Fruit fly (Drosophila melanogaster): ENCODE results near the gene mRpS6.

The mRpS6 gene

DNA sequence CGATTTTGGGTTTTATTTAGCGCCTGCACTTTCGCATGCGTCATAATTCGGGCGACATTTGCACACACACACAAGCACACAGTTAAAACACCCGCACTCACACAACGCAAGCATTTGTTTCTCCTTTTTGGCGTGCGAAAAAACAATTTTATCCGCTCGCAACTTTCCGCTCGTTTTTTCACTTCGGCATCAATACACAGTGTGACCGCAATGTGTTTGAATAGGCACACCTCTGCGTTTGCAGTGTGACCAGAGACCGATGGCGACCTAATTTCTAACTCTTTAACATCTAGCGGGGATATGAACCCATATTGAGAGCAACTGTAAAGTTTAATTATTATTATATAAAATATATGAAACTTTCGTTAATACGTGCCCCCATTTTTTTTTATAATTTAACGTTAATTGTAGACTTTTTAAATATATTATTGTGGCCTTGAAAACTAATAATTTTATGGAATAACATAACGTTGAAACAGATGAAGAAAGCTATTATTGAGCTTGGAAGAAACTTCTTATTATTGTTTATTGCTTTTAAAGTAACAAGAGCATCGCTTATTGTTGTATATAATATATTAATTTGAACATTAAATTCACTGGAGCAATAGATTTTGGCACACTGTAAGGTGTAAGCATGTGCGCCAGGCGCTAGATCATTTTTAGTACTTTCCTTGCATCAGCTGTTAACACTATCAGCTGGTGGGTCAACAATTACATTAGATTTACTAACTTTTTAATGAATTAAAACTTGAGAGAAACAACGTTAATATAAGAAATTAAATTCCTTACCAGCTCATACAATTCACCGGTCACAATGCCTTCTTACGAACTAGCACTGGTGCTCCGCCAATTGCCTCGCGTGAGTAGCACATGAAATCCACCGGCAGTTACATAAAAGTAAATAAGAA lies at the start of gene mRpS6, which contains the start of gene Cip4 (continued):
- TF ChIP-seq CG1602 (GFP tag; optimal IDR thresholded peaks at IDR 0.05) (peak; percentile 83), Usf (GFP tag; optimal IDR thresholded peaks at IDR 0.05) (peak; percentile 67)

DNA sequence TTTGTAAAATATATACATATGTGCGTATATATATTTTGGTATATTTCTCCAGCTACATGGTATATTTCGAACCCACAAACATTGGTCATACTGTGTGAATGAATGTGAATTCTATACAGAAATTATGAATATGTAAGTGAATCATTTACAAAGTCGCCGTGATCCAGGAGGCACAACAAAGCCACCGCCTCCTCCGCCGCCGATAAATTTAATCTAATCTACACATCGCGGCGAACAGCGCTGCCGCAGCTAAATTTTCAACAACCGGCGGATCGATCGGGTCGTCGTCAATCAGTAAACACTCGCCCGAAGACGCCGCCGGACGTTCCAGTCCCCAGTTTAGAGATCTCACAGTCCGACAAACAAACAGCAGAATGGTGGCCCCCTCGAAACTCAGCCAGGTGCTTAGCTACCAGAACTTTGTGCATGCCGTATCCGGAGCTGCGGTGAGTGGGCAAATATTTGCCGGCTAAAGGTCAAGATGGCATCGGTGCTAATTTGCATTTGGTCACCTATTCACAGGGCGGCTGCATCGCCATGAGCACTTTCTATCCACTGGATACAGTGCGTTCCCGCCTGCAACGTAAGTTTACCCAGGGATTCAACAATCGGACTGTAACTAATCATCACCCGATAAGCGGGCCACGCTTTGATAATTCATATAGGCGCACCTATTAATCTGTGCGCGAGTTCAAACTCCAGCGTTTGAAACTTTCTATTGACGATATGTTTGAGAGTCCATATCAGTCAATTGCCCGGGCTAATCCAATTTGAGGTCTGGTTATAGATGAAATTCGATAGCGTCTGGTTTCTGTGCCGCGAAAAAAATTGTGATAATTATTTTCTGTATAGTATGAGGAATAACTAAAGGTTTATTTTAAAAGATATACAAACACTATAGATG lies 45.4 kb upstream of the mRpS6 start, which contains the start of gene PMP34:
TSS of gene PMP34 (plus strand) at position 79 of the 904 bp plus-strand sequence.
- peak; percentile 57; the same call in 1 of the 2 replicates for TF ChIP-seq GATAe (GFP tag; conservative IDR thresholded peaks at IDR 0.05)
- peak; percentile 45 for TF ChIP-seq CG34376 (GFP tag; optimal IDR thresholded peaks at IDR 0.05)
- no peak for TF ChIP-seq CG34224 (GFP tag; IDR thresholded peaks at IDR 0.05; ENCODE audit: partially characterized antibody)
- TF ChIP-seq Dbx (GFP tag; IDR thresholded peaks at IDR 0.05): 0 out of 3 replicates have a peak, but pooled peaks have one; percentile 18
- no peak for TF ChIP-seq Bteb2 (GFP tag; optimal IDR thresholded peaks at IDR 0.05)
- TF ChIP-seq pita (GFP tag; optimal IDR thresholded peaks at IDR 0.05): no peak
- TF ChIP-seq Jarid2 (GFP tag; optimal IDR thresholded peaks at IDR 0.05): peak; percentile 31
- no peak for TF ChIP-seq Nf-YB (GFP tag; optimal IDR thresholded peaks at IDR 0.05)
- no peak for TF ChIP-seq Sry-δ (GFP tag; optimal IDR thresholded peaks at IDR 0.05)
- TF ChIP-seq Fer1 (GFP tag; optimal IDR thresholded peaks at IDR 0.05): no peak
- TF ChIP-seq sd (tag; optimal IDR thresholded peaks at IDR 0.05): no peak
- TF ChIP-seq ab (GFP tag; optimal IDR thresholded peaks at IDR 0.05): no peak
- no peak for TF ChIP-seq Trl (optimal IDR thresholded peaks at IDR 0.05)
- TF ChIP-seq Trl (GFP tag; optimal IDR thresholded peaks at IDR 0.05): no peak
- TF ChIP-seq row (GFP tag; IDR thresholded peaks at IDR 0.05): no peak
- no peak for TF ChIP-seq CG15269 (tag; optimal IDR thresholded peaks at IDR 0.05)
- TF ChIP-seq CoRest (tag; optimal IDR thresholded peaks at IDR 0.05): no peak
- TF ChIP-seq zfh1 (GFP tag; IDR thresholded peaks at IDR 0.05): no peak
- TF ChIP-seq al (GFP tag; IDR thresholded peaks at IDR 0.05): no peak
- no peak for TF ChIP-seq CG18011 (GFP tag; optimal IDR thresholded peaks at IDR 0.05)
- TF ChIP-seq CG3281 (GFP tag; optimal IDR thresholded peaks at IDR 0.05): no peak
- no peak for TF ChIP-seq repo (GFP tag; optimal IDR thresholded peaks at IDR 0.05)
- TF ChIP-seq ftz-f1 (GFP tag; optimal IDR thresholded peaks at IDR 0.05): no peak
- TF ChIP-seq ATbp (GFP tag; optimal IDR thresholded peaks at IDR 0.05): no peak
- peak; percentile 89 for TF ChIP-seq Deaf1 (tag; optimal IDR thresholded peaks at IDR 0.05)
- TF ChIP-seq MBD-R2 (GFP tag; IDR thresholded peaks at IDR 0.05): peak; percentile 69
- TF ChIP-seq CG3838 (GFP tag; optimal IDR thresholded peaks at IDR 0.05): no peak
- no peak for TF ChIP-seq trh (GFP tag; optimal IDR thresholded peaks at IDR 0.05)
- no peak for TF ChIP-seq Doc2 (GFP tag; IDR thresholded peaks at IDR 0.05)
- no peak for TF ChIP-seq Antp (GFP tag; optimal IDR thresholded peaks at IDR 0.05)
- TF ChIP-seq E2f1 (GFP tag; IDR thresholded peaks at IDR 0.05): no peak
- TF ChIP-seq stwl (tag; optimal IDR thresholded peaks at IDR 0.05): peak; percentile 69
- TF ChIP-seq Taf1 (GFP tag; IDR thresholded peaks at IDR 0.05): no peak
- TF ChIP-seq CG18764 (GFP tag; optimal IDR thresholded peaks at IDR 0.05): no peak
- peak; percentile 22; the same call in 1 of the 2 replicates for TF ChIP-seq tna (GFP tag; IDR thresholded peaks at IDR 0.05; ENCODE audit: partially characterized antibody)
- TF ChIP-seq Sox100B (GFP tag; optimal IDR thresholded peaks at IDR 0.05): no peak
- TF ChIP-seq Adf1 (GFP tag; IDR thresholded peaks at IDR 0.05): peak; percentile 76; the same call in 1 of the 2 replicates
- TF ChIP-seq CG8765 (GFP tag; IDR thresholded peaks at IDR 0.05): no peak
- TF ChIP-seq Stat92E (GFP tag; optimal IDR thresholded peaks at IDR 0.05): no peak
- TF ChIP-seq CG2199 (GFP tag; IDR thresholded peaks at IDR 0.05): 0 out of 3 replicates have a peak, but pooled peaks have one; percentile 29
- TF ChIP-seq eyg (GFP tag; optimal IDR thresholded peaks at IDR 0.05): no peak
- no peak for TF ChIP-seq HLH54F (GFP tag; optimal IDR thresholded peaks at IDR 0.05)
- no peak for TF ChIP-seq CG33557 (GFP tag; optimal IDR thresholded peaks at IDR 0.05)
